Fruit fly (Drosophila melanogaster) whole organism, wandering third instar larva: ENCODE data around the gene fok.

Experiments
- Abd-B ChIP-seq: fragments of >200 bp; optimal IDR thresholded peaks from 2 replicates; lab custom pipeline; 2017; ENCODE audit warnings: missing biosample characterization, missing genetic modification characterization
- CG32264 ChIP-seq: fragments of 200-800 bp; sonication (Bioruptor generic); optimal IDR thresholded peaks from 2 replicates; lab custom pipeline; 2016; ENCODE audit warnings: missing biosample characterization, missing genetic modification characterization
- CG9705 ChIP-seq: fragments of 200-800 bp; sonication (Bioruptor generic); optimal IDR thresholded peaks from 2 replicates; lab custom pipeline; 2018; ENCODE audit warnings: missing biosample characterization, mild to moderate bottlenecking, missing genetic modification characterization
- CrebA ChIP-seq: fragments of 200-800 bp; sonication (Bioruptor generic); optimal IDR thresholded peaks from 2 replicates; lab custom pipeline; 2016; ENCODE audit warnings: missing biosample characterization, mild to moderate bottlenecking, missing genetic modification characterization, borderline replicate concordance
- Dfd ChIP-seq: fragments of >200 bp; optimal IDR thresholded peaks from 2 replicates; lab custom pipeline; 2017; ENCODE audit warnings: missing biosample characterization, missing genetic modification characterization
- Dif ChIP-seq: fragments of 200-275, 200-300 bp; sonication (Bioruptor generic); optimal IDR thresholded peaks from 2 replicates; lab custom pipeline; 2018; ENCODE audit warnings: missing biosample characterization, missing genetic modification characterization; ENCODE audit not compliant: partially characterized antibody
- GATAd ChIP-seq: sonication (Bioruptor generic); optimal IDR thresholded peaks from 2 replicates; lab custom pipeline; 2016; ENCODE audit warnings: missing biosample characterization, missing genetic modification characterization
- HLH106 ChIP-seq: fragments of 200-800 bp; optimal IDR thresholded peaks from 3 replicates; lab custom pipeline; 2019; ENCODE audit warnings: missing biosample characterization, mild to moderate bottlenecking, missing genetic modification characterization, moderate library complexity
- Hnf4 ChIP-seq: fragments of 200-800 bp; sonication (Bioruptor generic); optimal IDR thresholded peaks from 2 replicates; lab custom pipeline; 2016; ENCODE audit warnings: missing biosample characterization, mild to moderate bottlenecking, missing genetic modification characterization
- Hr78 ChIP-seq: fragments of >200 bp; optimal IDR thresholded peaks from 2 replicates; lab custom pipeline; 2017; ENCODE audit warnings: missing biosample characterization, missing genetic modification characterization
- Hr83 ChIP-seq: fragments of 200-300 bp; sonication (Bioruptor generic); optimal IDR thresholded peaks from 2 replicates; lab custom pipeline; 2016; ENCODE audit warnings: missing biosample characterization, mild to moderate bottlenecking, missing genetic modification characterization, moderate library complexity; ENCODE audit not compliant: poor library complexity, severe bottlenecking
- Jra ChIP-seq: sonication (Bioruptor generic); optimal IDR thresholded peaks from 2 replicates; lab custom pipeline; 2016; ENCODE audit warnings: missing biosample characterization, missing genetic modification characterization
- Mio ChIP-seq: sonication (Bioruptor generic); optimal IDR thresholded peaks from 2 replicates; lab custom pipeline; 2016; ENCODE audit warnings: missing biosample characterization, missing genetic modification characterization
- Myc ChIP-seq: fragments of >200 bp; optimal IDR thresholded peaks from 2 replicates; lab custom pipeline; 2017
- N ChIP-seq: fragments of >200 bp; optimal IDR thresholded peaks from 2 replicates; lab custom pipeline; 2018; ENCODE audit warnings: missing biosample characterization, missing external identifiers, missing genetic modification characterization
- OdsH ChIP-seq: fragments of 200-800 bp; sonication (Bioruptor generic); optimal IDR thresholded peaks from 2 replicates; lab custom pipeline; 2016; ENCODE audit warnings: missing biosample characterization, mild to moderate bottlenecking, missing genetic modification characterization
- Rel ChIP-seq, 2 experiments: fragments of 200-800 bp; sonication (Bioruptor generic) in 1 of 2; optimal IDR thresholded peaks; 2 replicates in 1 of 2; 3 replicates in 1 of 2; lab custom pipeline; 2016 to 2019; ENCODE audit warnings: mild to moderate bottlenecking in 2 of 2, missing biosample characterization in 2 of 2, missing genetic modification characterization in 2 of 2, moderate library complexity in 1 of 2
- Sp1 ChIP-seq: fragments of 200-800 bp; sonication (Bioruptor generic); optimal IDR thresholded peaks from 3 replicates; lab custom pipeline; 2019; ENCODE audit warnings: missing biosample characterization, mild to moderate bottlenecking, missing genetic modification characterization, moderate library complexity
- Vsx2 ChIP-seq: fragments of 200-300, 225-300 bp; sonication (Bioruptor generic); optimal IDR thresholded peaks from 2 replicates; lab custom pipeline; 2018; ENCODE audit warnings: missing biosample characterization, missing genetic modification characterization; ENCODE audit not compliant: partially characterized antibody
- br ChIP-seq: fragments of 200-800 bp; sonication (Bioruptor generic); optimal IDR thresholded peaks from 2 replicates; lab custom pipeline; 2016; ENCODE audit warnings: missing biosample characterization, missing genetic modification characterization
- brk ChIP-seq: fragments of 200-800 bp; sonication (Bioruptor generic); optimal IDR thresholded peaks from 2 replicates; lab custom pipeline; 2016; ENCODE audit warnings: missing biosample characterization, mild to moderate bottlenecking, missing genetic modification characterization
- dl ChIP-seq, 2 experiments: fragments of 175-275, 200-275 bp in 1 of 2; fragments of 200-275 bp in 1 of 2; sonication (Bioruptor generic); optimal IDR thresholded peaks; lab custom pipeline; 2018; ENCODE audit warnings: mild to moderate bottlenecking in 2 of 2, missing biosample characterization in 2 of 2, missing genetic modification characterization in 2 of 2, moderate library complexity in 2 of 2; ENCODE audit not compliant: partially characterized antibody in 2 of 2, insufficient read depth in 1 of 2
- dmrt93B ChIP-seq: fragments of 200-800 bp; sonication (Bioruptor generic); optimal IDR thresholded peaks from 2 replicates; lab custom pipeline; 2018; ENCODE audit warnings: missing biosample characterization, mild to moderate bottlenecking, missing genetic modification characterization
- dsf ChIP-seq: sonication (Bioruptor generic); optimal IDR thresholded peaks from 2 replicates; lab custom pipeline; 2016; ENCODE audit warnings: missing biosample characterization, missing genetic modification characterization, borderline replicate concordance
- ey ChIP-seq: fragments of 200-800 bp; sonication (Bioruptor generic); optimal IDR thresholded peaks from 2 replicates; lab custom pipeline; 2016; ENCODE audit warnings: missing biosample characterization, missing genetic modification characterization
- foxo ChIP-seq, 2 experiments: fragments of 200-800 bp; sonication (Bioruptor generic); optimal IDR thresholded peaks; 2 replicates in 1 of 2; 3 replicates in 1 of 2; lab custom pipeline; 2016 to 2017; ENCODE audit warnings: missing biosample characterization in 2 of 2, missing genetic modification characterization in 2 of 2
- fru ChIP-seq: fragments of 200-800 bp; sonication (Bioruptor generic); optimal IDR thresholded peaks from 3 replicates; lab custom pipeline; 2016; ENCODE audit warnings: missing biosample characterization, mild to moderate bottlenecking, missing genetic modification characterization
- h ChIP-seq: fragments of 200-800 bp; sonication (Bioruptor generic); optimal IDR thresholded peaks from 3 replicates; lab custom pipeline; 2016; ENCODE audit warnings: missing biosample characterization, mild to moderate bottlenecking, missing genetic modification characterization
- jim ChIP-seq: fragments of 175-275, 200-325 bp; sonication (Bioruptor generic); optimal IDR thresholded peaks from 2 replicates; lab custom pipeline; 2016; ENCODE audit warnings: missing biosample characterization, mild to moderate bottlenecking, missing genetic modification characterization
- lola ChIP-seq: fragments of >200 bp; optimal IDR thresholded peaks from 2 replicates; lab custom pipeline; 2017; ENCODE audit warnings: missing biosample characterization, missing genetic modification characterization
- pan ChIP-seq: fragments of >200 bp; optimal IDR thresholded peaks from 2 replicates; lab custom pipeline; 2017
- psq ChIP-seq: fragments of 200-800 bp; sonication (Bioruptor generic); optimal IDR thresholded peaks from 3 replicates; lab custom pipeline; 2017; ENCODE audit warnings: missing biosample characterization, mild to moderate bottlenecking, missing genetic modification characterization, moderate library complexity
- rgr ChIP-seq: fragments of 200-800 bp; sonication (Bioruptor generic); optimal IDR thresholded peaks from 3 replicates; lab custom pipeline; 2016; ENCODE audit warnings: missing biosample characterization, mild to moderate bottlenecking, missing genetic modification characterization
- sage ChIP-seq: fragments of 200-800 bp; sonication (Bioruptor generic); optimal IDR thresholded peaks from 2 replicates; lab custom pipeline; 2016; ENCODE audit warnings: missing biosample characterization, mild to moderate bottlenecking, missing genetic modification characterization
- sv ChIP-seq: fragments of 200-800 bp; sonication (Bioruptor generic); optimal IDR thresholded peaks from 3 replicates; lab custom pipeline; 2016; ENCODE audit warnings: missing biosample characterization, missing genetic modification characterization
- tai ChIP-seq: sonication (Bioruptor generic); optimal IDR thresholded peaks from 2 replicates; lab custom pipeline; 2016; ENCODE audit warnings: missing biosample characterization, missing genetic modification characterization
- usp ChIP-seq: fragments of >200 bp; optimal IDR thresholded peaks from 2 replicates; lab custom pipeline; 2017; ENCODE audit warnings: missing biosample characterization, missing genetic modification characterization
- woc ChIP-seq: sonication (Bioruptor generic); optimal IDR thresholded peaks from 2 replicates; lab custom pipeline; 2016; ENCODE audit warnings: missing biosample characterization, mild to moderate bottlenecking, missing genetic modification characterization

fok gene

DNA sequence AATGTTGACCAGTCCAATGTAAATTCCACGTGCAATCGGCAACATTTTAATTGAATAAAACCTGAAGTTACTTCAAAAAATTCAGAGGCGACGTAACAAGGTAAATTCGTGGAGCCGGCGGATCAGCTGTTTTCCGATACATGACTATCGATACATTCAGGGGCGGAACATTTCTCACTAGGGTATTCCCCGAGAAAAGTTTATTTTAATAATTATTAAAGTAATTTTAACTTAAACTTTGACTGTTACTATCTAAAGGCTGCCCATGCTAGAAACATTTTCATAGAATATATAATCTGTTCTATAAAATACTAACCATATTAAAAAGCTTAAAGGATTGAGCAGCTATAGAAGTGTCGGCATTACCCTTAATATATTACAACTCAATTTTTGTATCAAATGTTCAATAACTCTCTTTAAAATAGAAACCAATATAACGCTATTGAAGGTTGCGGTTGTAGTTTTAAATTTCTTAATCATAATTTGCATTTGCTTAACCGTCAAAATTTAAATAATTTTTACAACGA, 12.3 kb upstream of the fok start, which contains the start of the genes mRpS18B and Kua (continued):
- TF ChIP-seq Rel (GFP tag; optimal IDR thresholded peaks at IDR 0.05; lab: Kevin White, UChicago) = no peak
- peak; percentile 91 for TF ChIP-seq Rel (tag; optimal IDR thresholded peaks at IDR 0.05; lab: Kevin White, UChicago)
- TF ChIP-seq Hr78 (GFP tag; lab: Kevin White, UChicago) = no peak
- TF ChIP-seq tai = no peak
- peak; percentile 42 for TF ChIP-seq h
- no peak for TF ChIP-seq Hr83 (GFP tag; lab: Kevin White, UChicago)
- no peak for TF ChIP-seq dmrt93B
- no peak for TF ChIP-seq Vsx2 (GFP tag; lab: Kevin White, UChicago)
- no peak for TF ChIP-seq usp (GFP tag; lab: Kevin White, UChicago)
- no peak for TF ChIP-seq Dif
- peak in 1 of 2 experiments; percentile 52 for TF ChIP-seq foxo (GFP tag; optimal IDR thresholded peaks at IDR 0.05; lab: Kevin White, UChicago)
- peak; percentile 6 for TF ChIP-seq psq (GFP tag; lab: Kevin White, UChicago)

DNA sequence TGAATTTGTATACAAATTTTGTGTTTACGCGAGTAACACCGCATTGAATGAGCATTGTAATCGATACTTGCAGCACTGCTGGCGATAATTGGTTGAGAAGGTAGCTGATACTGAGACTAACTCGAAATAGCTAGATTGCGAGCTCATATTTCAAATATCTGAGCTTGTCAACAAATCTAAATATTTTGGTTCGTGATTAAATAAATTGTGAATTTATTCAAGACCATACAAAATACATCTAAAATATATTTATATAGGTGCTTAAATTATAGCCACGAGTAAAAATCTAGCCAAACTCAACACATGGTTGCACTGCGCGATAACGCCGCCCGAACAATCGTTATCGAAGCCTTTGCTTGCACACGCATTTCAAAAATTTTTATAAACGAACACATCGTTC, 8.9 kb upstream of the fok start, which contains the start of the genes Taf13 and nesd:
Gene Taf13 (minus strand): TSS at position 56 of the 400 bp plus-strand sequence.
Gene nesd (plus strand): TSS at position 179 of the 400 bp plus-strand sequence.
- TF ChIP-seq CG32264 (GFP tag; lab: Kevin White, UChicago) (no peak), lola (GFP tag; lab: Kevin White, UChicago) (no peak), Abd-B (no peak), HLH106 (tag; lab: Kevin White, UChicago) (peak; percentile 61), CG9705 (GFP tag; lab: Kevin White, UChicago) (peak; percentile 18), dmrt93B (peak; percentile 17), Dif (no peak), sv (peak; percentile 36), dl (GFP tag; optimal IDR thresholded peaks at IDR 0.05; lab: Kevin White, UChicago; ENCODE audit: insufficient read depth in 1 of 2, partially characterized antibody in 2 of 2) (no peak), Sp1 (GFP tag; lab: Kevin White, UChicago) (peak; percentile 61), psq (GFP tag; lab: Kevin White, UChicago) (peak; percentile 7), brk (no peak), Jra (peak; percentile 35), rgr (GFP tag; lab: Kevin White, UChicago) (peak; percentile 55), Hr78 (GFP tag; lab: Kevin White, UChicago) (no peak), jim (GFP tag; lab: Kevin White, UChicago) (no peak), Mio (GFP tag; lab: Kevin White, UChicago) (no peak), woc (GFP tag; lab: Kevin White, UChicago) (peak; percentile 88), br (GFP tag; lab: Kevin White, UChicago) (peak; percentile 16), Hnf4 (GFP tag; lab: Kevin White, UChicago) (peak; percentile 55), dsf (GFP tag; lab: Kevin White, UChicago) (no peak), fru (GFP tag; lab: Kevin White, UChicago) (peak; percentile 37), CrebA (GFP tag; lab: Kevin White, UChicago) (no peak), Dfd (no peak), Rel (GFP tag; optimal IDR thresholded peaks at IDR 0.05; lab: Kevin White, UChicago) (no peak), Rel (tag; optimal IDR thresholded peaks at IDR 0.05; lab: Kevin White, UChicago) (peak; percentile 37), Hr83 (GFP tag; lab: Kevin White, UChicago) (no peak), h (peak; percentile 56), ey (GFP tag; lab: Kevin White, UChicago) (peak; percentile 14), pan (no peak), tai (no peak), N (no peak), foxo (GFP tag; optimal IDR thresholded peaks at IDR 0.05; lab: Kevin White, UChicago) (peak in 1 of 2 experiments; percentile 63), GATAd (GFP tag; lab: Kevin White, UChicago) (no peak), sage (GFP tag; lab: Kevin White, UChicago) (no peak), Vsx2 (GFP tag; lab: Kevin White, UChicago) (no peak), Myc (lab: Kevin White, UChicago) (peak; percentile 96), usp (GFP tag; lab: Kevin White, UChicago) (no peak), OdsH (GFP tag; lab: Kevin White, UChicago) (peak; percentile 23)
- TF ChIP-seq, all 38 proteins: peak for 18
